Worm (Caenorhabditis elegans): ENCODE measurements around the gene mdh-2.

DNA sequence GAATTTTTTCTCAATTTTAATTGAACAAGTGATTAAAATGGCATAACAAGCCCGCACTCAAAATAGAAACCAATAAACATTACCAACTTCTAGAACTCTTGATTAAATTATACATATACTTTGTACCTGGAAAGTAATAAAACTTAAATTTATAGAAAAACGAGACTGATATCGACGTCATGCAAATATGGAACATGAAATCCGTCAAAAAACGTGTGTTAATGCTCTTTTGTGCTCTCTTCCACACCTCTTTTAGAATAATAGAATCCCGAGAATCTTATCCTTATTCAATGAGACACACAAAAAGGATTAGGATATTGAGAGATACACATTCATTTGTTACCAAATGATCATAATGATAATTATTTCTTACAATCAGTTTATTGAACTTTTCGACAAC lies 46.0 kb upstream of the mdh-2 start:
- no peak for TF ChIP-seq ham-2 (GFP tag; optimal IDR thresholded peaks at IDR 0.05)
- no peak for TF ChIP-seq unc-62 (GFP tag; optimal IDR thresholded peaks at IDR 0.05)
